Worm (Caenorhabditis elegans): ENCODE measurements around the gene F14H8.8.
"Not testable (repeated sequence)": the region's sequence is repeated elsewhere in the genome, so short reads cannot be mapped to it uniquely, and the experiment has no call there.

The F14H8.8 gene

DNA sequence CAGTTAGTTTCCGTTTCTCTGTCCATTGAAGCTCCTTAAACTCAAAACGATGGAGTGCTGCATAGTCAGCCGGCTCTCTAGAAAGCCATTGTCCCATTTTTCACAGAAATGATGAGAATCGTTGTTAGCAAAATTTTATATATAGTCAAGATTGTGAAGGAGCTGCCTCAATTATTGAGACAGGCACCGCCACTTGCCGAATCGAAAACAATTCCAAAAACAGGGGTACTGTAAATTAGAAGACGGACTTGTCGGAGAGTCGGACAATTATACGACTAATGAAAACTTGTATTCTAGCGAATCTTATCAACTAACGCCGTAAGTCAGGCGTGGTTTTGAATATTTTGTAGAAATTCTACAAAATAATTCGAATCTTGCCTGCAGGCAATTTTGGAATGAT lies 9.0 kb upstream of the F14H8.8 start, which contains the start of gene F14H8.2:
TSS of gene F14H8.2 (minus strand) at position 101 of the 400 bp plus-strand sequence.
- TF ChIP-seq zip-8 (tag; optimal IDR thresholded peaks at IDR 0.05) (no peak), nhr-28 (tag; optimal IDR thresholded peaks at IDR 0.05) (no peak), lin-13 (tag; optimal IDR thresholded peaks at IDR 0.05) (no peak), unc-39 (tag; optimal IDR thresholded peaks at IDR 0.05) (no peak), ceh-39 (tag; optimal IDR thresholded peaks at IDR 0.05) (no peak), ceh-43 (GFP tag; optimal IDR thresholded peaks at IDR 0.05) (no peak)

DNA sequence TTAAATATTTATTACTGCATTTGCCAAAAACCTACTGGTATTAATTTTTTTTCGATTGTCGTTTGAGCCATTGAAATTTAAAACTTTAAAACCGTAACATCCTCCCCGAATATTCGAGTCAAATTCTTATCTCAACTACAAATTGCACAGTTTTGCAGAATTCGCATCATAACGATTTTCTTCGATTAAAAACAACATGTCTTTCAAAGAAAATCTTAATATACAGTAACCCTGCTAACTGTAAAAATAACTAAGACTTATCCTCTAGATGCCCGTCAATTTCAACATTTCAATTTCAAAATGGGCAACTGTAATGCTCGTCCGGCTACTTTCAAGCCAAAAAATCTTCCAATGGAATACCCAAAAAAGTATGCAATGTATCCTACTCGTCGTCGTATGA lies 8.5 kb upstream of the F14H8.8 start, which contains the start of gene F14H8.5:
TSS of gene F14H8.5 (plus strand) at position 301 of the 400 bp plus-strand sequence.
- TF ChIP-seq blmp-1 (tag; optimal IDR thresholded peaks at IDR 0.05) (no peak), M03D4.4 (tag; optimal IDR thresholded peaks at IDR 0.05) (no peak), lin-13 (tag; optimal IDR thresholded peaks at IDR 0.05) (no peak), mep-1 (tag; optimal IDR thresholded peaks at IDR 0.05) (no peak), hlh-1 (tag; optimal IDR thresholded peaks at IDR 0.05) (no peak), elt-3 (tag; optimal IDR thresholded peaks at IDR 0.05) (no peak), ces-1 (GFP tag; optimal IDR thresholded peaks at IDR 0.05) (no peak), unc-120 (tag; optimal IDR thresholded peaks at IDR 0.05; ENCODE audit: poor library complexity, severe bottlenecking) (no peak), nhr-237 (tag; optimal IDR thresholded peaks at IDR 0.05) (no peak), mls-2 (tag; optimal IDR thresholded peaks at IDR 0.05) (no peak), drap-1 (GFP tag; optimal IDR thresholded peaks at IDR 0.05) (no peak), unc-62 (GFP tag; optimal IDR thresholded peaks at IDR 0.05) (no peak), lin-32 (GFP tag; optimal IDR thresholded peaks at IDR 0.05) (no peak), mab-5 (tag; optimal IDR thresholded peaks at IDR 0.05) (no peak), cnd-1 (tag; optimal IDR thresholded peaks at IDR 0.05) (no peak)

DNA sequence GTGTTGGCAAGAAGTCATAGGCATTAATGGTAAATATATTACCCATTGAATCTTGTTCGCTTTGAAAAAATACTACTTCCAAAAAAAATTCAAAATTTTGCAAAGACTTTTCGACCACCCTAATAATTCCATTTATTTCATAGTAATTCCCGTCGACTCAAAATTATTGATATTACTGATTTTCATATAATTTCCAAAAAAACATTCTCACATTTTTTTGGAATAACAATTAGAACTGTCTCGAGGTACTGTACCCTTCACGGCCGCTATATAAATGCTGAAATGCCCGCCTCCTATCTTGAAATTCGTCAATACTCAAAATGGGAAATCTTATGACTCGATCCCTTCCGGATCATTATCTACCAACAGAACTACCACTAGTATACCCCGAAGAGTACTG lies 5.7 kb upstream of the F14H8.8 start, which contains the start of gene F14H8.4:
TSS of gene F14H8.4 (plus strand) at position 301 of the 400 bp plus-strand sequence.
- TF ChIP-seq unc-62 (GFP tag; optimal IDR thresholded peaks at IDR 0.05) (no peak), nhr-237 (tag; optimal IDR thresholded peaks at IDR 0.05) (no peak), blmp-1 (tag; optimal IDR thresholded peaks at IDR 0.05) (no peak), mls-2 (tag; optimal IDR thresholded peaks at IDR 0.05) (no peak), zip-8 (tag; optimal IDR thresholded peaks at IDR 0.05) (no peak), nhr-28 (tag; optimal IDR thresholded peaks at IDR 0.05) (no peak), cnd-1 (tag; optimal IDR thresholded peaks at IDR 0.05) (no peak), ceh-43 (GFP tag; optimal IDR thresholded peaks at IDR 0.05) (no peak), mab-5 (tag; optimal IDR thresholded peaks at IDR 0.05) (no peak), elt-1 (tag; optimal IDR thresholded peaks at IDR 0.05; ENCODE audit: borderline replicate concordance, insufficient read depth) (no peak), ces-1 (GFP tag; optimal IDR thresholded peaks at IDR 0.05) (no peak), hlh-1 (tag; optimal IDR thresholded peaks at IDR 0.05) (no peak)

DNA sequence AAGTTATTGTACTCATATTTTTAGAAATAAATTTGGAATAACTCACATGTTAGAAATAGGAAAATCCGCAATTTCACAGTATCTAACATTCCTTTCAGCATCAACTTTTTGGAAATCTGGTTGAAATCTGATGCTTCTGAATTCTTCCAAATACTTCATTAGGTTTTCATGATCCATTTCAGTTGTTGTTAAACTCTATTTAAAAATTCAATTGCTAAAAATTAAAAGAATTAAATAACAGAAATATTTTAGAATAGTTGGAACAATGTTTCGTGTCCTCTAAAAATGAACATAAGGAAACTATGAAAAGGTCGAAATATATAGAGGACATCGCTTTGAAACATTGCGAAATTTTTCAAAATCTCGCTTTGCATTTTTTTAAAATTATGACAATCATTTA lies 2.1 kb downstream of the F14H8.8 start, which contains the start of gene cng-1:
TSS of gene cng-1 (minus strand) at position 101 of the 400 bp plus-strand sequence.
- TF ChIP-seq ces-1 (GFP tag; optimal IDR thresholded peaks at IDR 0.05); nhr-12 (tag; optimal IDR thresholded peaks at IDR 0.05); sptf-1 (tag; optimal IDR thresholded peaks at IDR 0.05): not testable (repeated sequence)

DNA sequence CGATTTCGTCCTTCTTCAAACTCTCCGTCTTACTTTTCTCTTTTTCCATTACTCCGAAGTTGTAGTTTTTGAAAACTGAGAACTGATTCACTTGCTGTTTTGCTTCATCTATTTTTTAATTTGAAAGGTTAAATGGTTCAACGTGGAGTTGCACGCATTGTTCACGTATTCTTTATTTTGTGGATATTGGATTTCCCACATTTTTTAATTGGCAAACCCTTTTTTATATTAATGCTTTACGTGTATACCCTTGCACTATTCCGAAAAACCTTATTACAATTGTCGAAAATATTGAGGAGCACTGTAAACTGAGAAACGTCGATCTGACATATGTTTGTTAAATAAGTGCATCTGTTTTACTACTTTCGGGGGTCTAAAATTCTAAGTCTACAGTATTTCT lies 7.5 kb downstream of the F14H8.8 start, which contains the start of gene melo-3:
TSS of gene melo-3 (minus strand) at position 101 of the 400 bp plus-strand sequence.
- TF ChIP-seq pha-4 (tag; optimal IDR thresholded peaks at IDR 0.05); ceh-83 (GFP tag; optimal IDR thresholded peaks at IDR 0.05); mab-5 (tag; optimal IDR thresholded peaks at IDR 0.05): not testable (repeated sequence)

DNA sequence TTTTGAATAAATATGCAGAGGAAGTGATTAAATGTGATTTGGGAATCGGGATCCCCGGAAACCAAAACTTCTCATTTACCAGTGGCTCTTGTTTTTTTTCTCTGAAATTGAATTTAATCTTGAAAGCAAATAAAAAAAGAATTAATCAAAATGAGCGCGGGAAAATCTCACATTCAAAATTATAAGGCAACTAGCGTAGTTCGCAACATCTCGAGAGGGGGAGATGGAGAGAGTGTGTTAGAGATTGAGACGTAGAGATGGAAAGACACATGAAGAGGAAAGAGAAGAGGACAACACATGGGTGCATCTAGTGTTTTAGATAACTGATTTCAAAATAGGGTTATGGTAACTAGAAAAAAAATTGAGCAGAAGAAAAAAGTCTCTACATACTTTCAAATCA lies 18.8 kb downstream of the F14H8.8 start, which contains the start of gene sdc-3:
TSS of gene sdc-3 (minus strand) at position 101 of the 400 bp plus-strand sequence.
- no peak for TF ChIP-seq ceh-83 (GFP tag; optimal IDR thresholded peaks at IDR 0.05)
- TF ChIP-seq mep-1 (tag; optimal IDR thresholded peaks at IDR 0.05) = no peak
- TF ChIP-seq snpc-4 (tag; optimal IDR thresholded peaks at IDR 0.05) = no peak
- TF ChIP-seq nhr-76 (tag; optimal IDR thresholded peaks at IDR 0.05) = no peak
- no peak for TF ChIP-seq ceh-43 (GFP tag; optimal IDR thresholded peaks at IDR 0.05)
- TF ChIP-seq sptf-1 (tag; optimal IDR thresholded peaks at IDR 0.05) = no peak
- no peak for TF ChIP-seq lin-32 (GFP tag; optimal IDR thresholded peaks at IDR 0.05)
- no peak for TF ChIP-seq ces-1 (GFP tag; optimal IDR thresholded peaks at IDR 0.05)
- no peak for TF ChIP-seq tbx-8 (GFP tag; optimal IDR thresholded peaks at IDR 0.05)
- no peak for TF ChIP-seq elt-3 (tag; optimal IDR thresholded peaks at IDR 0.05)
- no peak for TF ChIP-seq nhr-28 (tag; optimal IDR thresholded peaks at IDR 0.05)
- no peak for TF ChIP-seq cnd-1 (tag; optimal IDR thresholded peaks at IDR 0.05)
- TF ChIP-seq lsy-2 (tag; optimal IDR thresholded peaks at IDR 0.05) = no peak
- TF ChIP-seq lin-13 (tag; optimal IDR thresholded peaks at IDR 0.05) = no peak
- no peak for TF ChIP-seq nhr-12 (tag; optimal IDR thresholded peaks at IDR 0.05)
- TF ChIP-seq nhr-237 (tag; optimal IDR thresholded peaks at IDR 0.05) = no peak
- no peak for TF ChIP-seq sem-2 (GFP tag; optimal IDR thresholded peaks at IDR 0.05)

All from whole organism, mixed stage, embryonic.